Worm (Caenorhabditis elegans): ENCODE data around the gene F40G9.15.

The F40G9.15 gene

ce11 chrIII:164775-165174 is 17.4 kb upstream of the F40G9.15 start, which contains the start of gene F40G9.8:
Gene F40G9.8, minus strand, starts transcription at chrIII:164875.
- no peak for TF ChIP-seq mes-2 (tag; optimal IDR thresholded peaks at IDR 0.05; ENCODE audit: poor library complexity, severe bottlenecking)
- no peak for TF ChIP-seq nhr-102 (tag; optimal IDR thresholded peaks at IDR 0.05)
- TF ChIP-seq gei-8 (GFP tag; optimal IDR thresholded peaks at IDR 0.05) = no peak
- TF ChIP-seq fkh-10 (GFP tag; optimal IDR thresholded peaks at IDR 0.05) = no peak
- TF ChIP-seq dpl-1 (GFP tag; optimal IDR thresholded peaks at IDR 0.05) = no peak
- TF ChIP-seq daf-19 (GFP tag; conservative IDR thresholded peaks at IDR 0.05) = no peak
- TF ChIP-seq egl-43 (GFP tag; IDR thresholded peaks at IDR 0.05) = no peak
- TF ChIP-seq D1046.2 (GFP tag; IDR thresholded peaks at IDR 0.05) = no peak
- no peak for TF ChIP-seq Y75B8A.6 (GFP tag; IDR thresholded peaks at IDR 0.05)
- no peak for TF ChIP-seq zfp-2 (tag; optimal IDR thresholded peaks at IDR 0.05)
- no peak for TF ChIP-seq madf-9 (GFP tag; conservative IDR thresholded peaks at IDR 0.05)
- TF ChIP-seq pqm-1 (tag; optimal IDR thresholded peaks at IDR 0.05) = no peak

ce11 chrIII:165390-165789 is 16.8 kb upstream of the F40G9.15 start, which contains the start of gene F40G9.7:
Gene F40G9.7, plus strand, starts transcription at chrIII:165690.
- TF ChIP-seq mdt-29 (GFP tag; IDR thresholded peaks at IDR 0.05) = no peak
- no peak for TF ChIP-seq hif-1 (tag; optimal IDR thresholded peaks at IDR 0.05)
- TF ChIP-seq R02D3.7 (tag; optimal IDR thresholded peaks at IDR 0.05) = no peak
- TF ChIP-seq pha-4 (GFP tag; IDR thresholded peaks at IDR 0.05) = no peak
- no peak for TF ChIP-seq pha-4 (tag; optimal IDR thresholded peaks at IDR 0.05)
- TF ChIP-seq aha-1 (tag) = peak; percentile 85
- no peak for TF ChIP-seq lin-15B (tag; optimal IDR thresholded peaks at IDR 0.05)
- no peak for TF ChIP-seq dmd-8 (GFP tag; IDR thresholded peaks at IDR 0.05)

ce11 chrIII:168376-168775 is 13.8 kb upstream of the F40G9.15 start:
- peak; percentile 88 for TF ChIP-seq set-16 (GFP tag; IDR thresholded peaks at IDR 0.05)

- TF ChIP-seq Y75B8A.6 (GFP tag; IDR thresholded peaks at IDR 0.05) (no peak), unc-62 (GFP tag; optimal IDR thresholded peaks at IDR 0.05 in 1 of 2) (peak in 1 of 2 experiments; percentile 87), unc-62 (tag; optimal IDR thresholded peaks at IDR 0.05) (no peak)
Observed at ce11 chrIII:169478-169877, 12.7 kb upstream of the F40G9.15 start, which contains the start of gene F40G9.18. Gene F40G9.18, minus strand, starts transcription at chrIII:169578.

- no peak for TF ChIP-seq dve-1 (tag; optimal IDR thresholded peaks at IDR 0.05; ENCODE audit: insufficient read depth)
- no peak for TF ChIP-seq tra-1 (GFP tag; IDR thresholded peaks at IDR 0.05)
- TF ChIP-seq lin-1 (GFP tag; IDR thresholded peaks at IDR 0.05) = no peak
- TF ChIP-seq zag-1 (tag; optimal IDR thresholded peaks at IDR 0.05) = no peak
- no peak for TF ChIP-seq jun-1 (tag; optimal IDR thresholded peaks at IDR 0.05)
- no peak for TF ChIP-seq nhr-77 (tag; optimal IDR thresholded peaks at IDR 0.05)
- TF ChIP-seq ceh-82 (tag; optimal IDR thresholded peaks at IDR 0.05) = no peak
- no peak for TF ChIP-seq aha-1 (tag)
- TF ChIP-seq cey-2 (tag; optimal IDR thresholded peaks at IDR 0.05; ENCODE audit: borderline replicate concordance, insufficient read depth) = no peak
- TF ChIP-seq mdl-1 (tag; optimal IDR thresholded peaks at IDR 0.05) = no peak
Observed at ce11 chrIII:171617-172016, 10.6 kb upstream of the F40G9.15 start, which contains the start of the genes F40G9.9 and F40G9.12. Gene F40G9.9, minus strand, starts transcription at chrIII:171717. Gene F40G9.12, plus strand, starts transcription at chrIII:171847.

- peak; percentile 31 for TF ChIP-seq aha-1 (tag)
- TF ChIP-seq cey-2 (tag; optimal IDR thresholded peaks at IDR 0.05; ENCODE audit: borderline replicate concordance, insufficient read depth) = no peak
Observed at ce11 chrIII:173501-173900, 8.7 kb upstream of the F40G9.15 start, which contains the start of gene F40G9.19. Gene F40G9.19, plus strand, starts transcription at chrIII:173801.
